Fruit fly (Drosophila melanogaster): ENCODE results near the gene Tep4.
A peak's percentile ranks its signal among the peaks of the same experiment; 100 is the strongest.

The Tep4 gene

dm6 chr2L:19587334-19587659, 39.0 kb downstream of the Tep4 start:
- TF ChIP-seq ey (GFP tag; optimal IDR thresholded peaks at IDR 0.05) (no peak), Jra (GFP tag; optimal IDR thresholded peaks at IDR 0.05) (no peak), N (GFP tag; optimal IDR thresholded peaks at IDR 0.05) (peak; percentile 66), foxo (GFP tag; optimal IDR thresholded peaks at IDR 0.05) (no peak)

- TF ChIP-seq HLH106 (tag; optimal IDR thresholded peaks at IDR 0.05): no peak
- no peak for TF ChIP-seq OdsH (GFP tag; optimal IDR thresholded peaks at IDR 0.05)
- TF ChIP-seq Vsx2 (GFP tag; optimal IDR thresholded peaks at IDR 0.05; ENCODE audit: partially characterized antibody): no peak
- no peak for TF ChIP-seq foxo (GFP tag; optimal IDR thresholded peaks at IDR 0.05)
- no peak for TF ChIP-seq ey (GFP tag; optimal IDR thresholded peaks at IDR 0.05)
- no peak for TF ChIP-seq Hnf4 (GFP tag; optimal IDR thresholded peaks at IDR 0.05)
- no peak for TF ChIP-seq jim (GFP tag; optimal IDR thresholded peaks at IDR 0.05)
- no peak for TF ChIP-seq pan (optimal IDR thresholded peaks at IDR 0.05)
- no peak for TF ChIP-seq GATAd (GFP tag; optimal IDR thresholded peaks at IDR 0.05)
- TF ChIP-seq dmrt93B (GFP tag; optimal IDR thresholded peaks at IDR 0.05): no peak
- TF ChIP-seq Jra (GFP tag; optimal IDR thresholded peaks at IDR 0.05): no peak
- no peak for TF ChIP-seq rgr (GFP tag; optimal IDR thresholded peaks at IDR 0.05)
- TF ChIP-seq brk (GFP tag; optimal IDR thresholded peaks at IDR 0.05): no peak
- TF ChIP-seq CrebA (GFP tag; optimal IDR thresholded peaks at IDR 0.05; ENCODE audit: borderline replicate concordance): no peak
- TF ChIP-seq sv (GFP tag; optimal IDR thresholded peaks at IDR 0.05): no peak
These were observed 40.6 kb downstream of the Tep4 start for dm6 chr2L:19588924-19589323.

dm6 chr2L:19590629-19591028, 42.3 kb downstream of the Tep4 start:
- TF ChIP-seq Vsx2 (GFP tag; optimal IDR thresholded peaks at IDR 0.05; ENCODE audit: partially characterized antibody): no peak
- no peak for TF ChIP-seq usp (GFP tag; optimal IDR thresholded peaks at IDR 0.05)
- TF ChIP-seq fru (GFP tag; optimal IDR thresholded peaks at IDR 0.05): no peak
- no peak for TF ChIP-seq br (GFP tag; optimal IDR thresholded peaks at IDR 0.05)
- TF ChIP-seq CG9705 (GFP tag; optimal IDR thresholded peaks at IDR 0.05): no peak
- no peak for TF ChIP-seq CG32264 (GFP tag; optimal IDR thresholded peaks at IDR 0.05)
- no peak for TF ChIP-seq Sp1 (GFP tag; optimal IDR thresholded peaks at IDR 0.05)
- TF ChIP-seq dl (GFP tag; optimal IDR thresholded peaks at IDR 0.05; ENCODE audit: insufficient read depth in 1 of 2, partially characterized antibody in 2 of 2): no peak
- TF ChIP-seq Rel (GFP tag; optimal IDR thresholded peaks at IDR 0.05): no peak
- TF ChIP-seq Rel (tag; optimal IDR thresholded peaks at IDR 0.05): no peak
- TF ChIP-seq OdsH (GFP tag; optimal IDR thresholded peaks at IDR 0.05): no peak
- TF ChIP-seq Hr78 (GFP tag; optimal IDR thresholded peaks at IDR 0.05): no peak
- no peak for TF ChIP-seq sage (GFP tag; optimal IDR thresholded peaks at IDR 0.05)
- TF ChIP-seq N (GFP tag; optimal IDR thresholded peaks at IDR 0.05): no peak
- TF ChIP-seq Hnf4 (GFP tag; optimal IDR thresholded peaks at IDR 0.05): no peak
- TF ChIP-seq Abd-B (GFP tag; optimal IDR thresholded peaks at IDR 0.05): no peak
- TF ChIP-seq woc (GFP tag; optimal IDR thresholded peaks at IDR 0.05): no peak
- no peak for TF ChIP-seq tai (GFP tag; optimal IDR thresholded peaks at IDR 0.05)
- no peak for TF ChIP-seq Hr83 (GFP tag; optimal IDR thresholded peaks at IDR 0.05; ENCODE audit: poor library complexity, severe bottlenecking)
- no peak for TF ChIP-seq rgr (GFP tag; optimal IDR thresholded peaks at IDR 0.05)
- no peak for TF ChIP-seq brk (GFP tag; optimal IDR thresholded peaks at IDR 0.05)

- TF ChIP-seq Dfd (GFP tag; optimal IDR thresholded peaks at IDR 0.05) (peak; percentile 90), dsf (GFP tag; optimal IDR thresholded peaks at IDR 0.05; ENCODE audit: borderline replicate concordance) (no peak)
These were observed 45.8 kb downstream of the Tep4 start for dm6 chr2L:19594102-19594501.

dm6 chr2L:19605365-19605921, 57.1 kb downstream of the Tep4 start:
- TF ChIP-seq Myc (optimal IDR thresholded peaks at IDR 0.05): no peak
- TF ChIP-seq h (GFP tag; optimal IDR thresholded peaks at IDR 0.05): no peak
- TF ChIP-seq br (GFP tag; optimal IDR thresholded peaks at IDR 0.05): no peak
- TF ChIP-seq Hnf4 (GFP tag; optimal IDR thresholded peaks at IDR 0.05): no peak
- TF ChIP-seq woc (GFP tag; optimal IDR thresholded peaks at IDR 0.05): no peak
- no peak for TF ChIP-seq Dfd (GFP tag; optimal IDR thresholded peaks at IDR 0.05)
